Fruit fly (Drosophila melanogaster): Measurements from ENCODE around the gene CG13390.

- TF ChIP-seq kay (GFP tag; ENCODE audit: borderline replicate concordance) (no peak), CG7101 (tag; optimal IDR thresholded peaks at IDR 0.05) (no peak), cic (GFP tag; optimal IDR thresholded peaks at IDR 0.05) (no peak), Clk (GFP tag; optimal IDR thresholded peaks at IDR 0.05) (no peak), CG1620 (GFP tag; optimal IDR thresholded peaks at IDR 0.05) (no peak), Crg-1 (GFP tag; optimal IDR thresholded peaks at IDR 0.05) (no peak), bab1 (GFP tag; optimal IDR thresholded peaks at IDR 0.05) (no peak), CG7045 (GFP tag; optimal IDR thresholded peaks at IDR 0.05) (no peak), ovo (GFP tag; optimal IDR thresholded peaks at IDR 0.05) (no peak), pad (GFP tag; optimal IDR thresholded peaks at IDR 0.05) (peak; percentile 70), Hr96 (GFP tag; optimal IDR thresholded peaks at IDR 0.05) (no peak)
Measured at dm6 chr2L:8419382-8419940, 42.9 kb upstream of the CG13390 start.

All from whole organism, adult.